Worm (Caenorhabditis elegans) whole organism, dauer: ENCODE measurements around the gene K09C4.7.

Experiments
- unc-62 ChIP-seq: sonication (generic microtip); optimal IDR thresholded peaks from 2 replicates; lab custom pipeline; 2017; ENCODE audit warnings: missing biosample characterization, missing genetic modification reagents, missing genetic modification characterization

Gene K09C4.7

ce11 chrX:3271673-3272072 lies 1.0 kb upstream of the K09C4.7 start, which contains the start of gene K09C4.9:
Gene K09C4.9, minus strand, starts transcription at chrX:3271773.
- TF ChIP-seq unc-62 (GFP tag; lab: Kevin White, UChicago): no peak

ce11 chrX:3280130-3280529 lies 7.5 kb downstream of the K09C4.7 start, which contains the start of gene K09C4.10:
Gene K09C4.10, minus strand, starts transcription at chrX:3280230.
- TF ChIP-seq unc-62 (GFP tag; lab: Kevin White, UChicago): no peak

ce11 chrX:3282306-3282705 lies 9.6 kb downstream of the K09C4.7 start, which contains the start of gene K09C4.5:
Gene K09C4.5, plus strand, starts transcription at chrX:3282631.
- no peak for TF ChIP-seq unc-62 (GFP tag; lab: Kevin White, UChicago)

- TF ChIP-seq unc-62 (GFP tag; lab: Kevin White, UChicago): no peak
These were observed 10.5 kb downstream of the K09C4.7 start for ce11 chrX:3283189-3283588.

- no peak for TF ChIP-seq unc-62 (GFP tag; lab: Kevin White, UChicago)
These were observed 12.3 kb downstream of the K09C4.7 start for ce11 chrX:3284967-3285366.

ce11 chrX:3285448-3285847 lies 12.8 kb downstream of the K09C4.7 start:
- TF ChIP-seq unc-62 (GFP tag; lab: Kevin White, UChicago): no peak

ce11 chrX:3289183-3289582 lies 16.5 kb downstream of the K09C4.7 start, which contains the start of gene K09C4.4:
Gene K09C4.4, plus strand, starts transcription at chrX:3289483.
- no peak for TF ChIP-seq unc-62 (GFP tag; lab: Kevin White, UChicago)

ce11 chrX:3290147-3290546 lies 17.5 kb downstream of the K09C4.7 start:
- no peak for TF ChIP-seq unc-62 (GFP tag; lab: Kevin White, UChicago)

ce11 chrX:3291948-3292347 lies 19.3 kb downstream of the K09C4.7 start:
- no peak for TF ChIP-seq unc-62 (GFP tag; lab: Kevin White, UChicago)

ce11 chrX:3296182-3296581 lies 23.5 kb downstream of the K09C4.7 start, which contains the start of gene K09C4.2:
Gene K09C4.2, plus strand, starts transcription at chrX:3296482.
- no peak for TF ChIP-seq unc-62 (GFP tag; lab: Kevin White, UChicago)

- no peak for TF ChIP-seq unc-62 (GFP tag; lab: Kevin White, UChicago)
These were observed 25.1 kb downstream of the K09C4.7 start for ce11 chrX:3297812-3298211.

ce11 chrX:3298582-3298981 lies 25.9 kb downstream of the K09C4.7 start, which contains the start of gene K09C4.1:
Gene K09C4.1, plus strand, starts transcription at chrX:3298882.
- no peak for TF ChIP-seq unc-62 (GFP tag; lab: Kevin White, UChicago)

ce11 chrX:3300582-3300981 lies 27.9 kb downstream of the K09C4.7 start:
- no peak for TF ChIP-seq unc-62 (GFP tag; lab: Kevin White, UChicago)

ce11 chrX:3301770-3302169 lies 29.1 kb downstream of the K09C4.7 start, which contains the start of gene F11D5.5:
Gene F11D5.5, plus strand, starts transcription at chrX:3302070.
- TF ChIP-seq unc-62 (GFP tag; lab: Kevin White, UChicago): no peak

- TF ChIP-seq unc-62 (GFP tag; lab: Kevin White, UChicago): no peak
These were observed 31.4 kb downstream of the K09C4.7 start, which contains the start of gene F11D5.7 for ce11 chrX:3304068-3304467. Gene F11D5.7, plus strand, starts transcription at chrX:3304368.

ce11 chrX:3306594-3307296 lies 34.1 kb downstream of the K09C4.7 start:
- no peak for TF ChIP-seq unc-62 (GFP tag; lab: Kevin White, UChicago)

ce11 chrX:3310702-3311101 lies 38.0 kb downstream of the K09C4.7 start:
- no peak for TF ChIP-seq unc-62 (GFP tag; lab: Kevin White, UChicago)
